Worm (Caenorhabditis elegans) whole organism, L4/young adult: Measurements from ENCODE around the gene T13G4.7.

Source experiments
- W03F9.2 ChIP-seq: fragments of 150-350 bp; optimal IDR thresholded peaks from 2 replicates; lab custom pipeline; 2014; ENCODE audit warnings: missing biosample characterization, missing genetic modification characterization
- dao-5 ChIP-seq: sonication (generic microtip); optimal IDR thresholded peaks from 2 replicates; lab custom pipeline; 2016; ENCODE audit warnings: missing genotype, missing genetic modification characterization, moderate library complexity, missing compliant biosample characterization
- him-1 ChIP-seq: sonication (generic microtip); optimal IDR thresholded peaks from 2 replicates; lab custom pipeline; 2016; ENCODE audit warnings: missing genotype, missing genetic modification reagents, missing genetic modification characterization, missing compliant biosample characterization

Gene T13G4.7

DNA sequence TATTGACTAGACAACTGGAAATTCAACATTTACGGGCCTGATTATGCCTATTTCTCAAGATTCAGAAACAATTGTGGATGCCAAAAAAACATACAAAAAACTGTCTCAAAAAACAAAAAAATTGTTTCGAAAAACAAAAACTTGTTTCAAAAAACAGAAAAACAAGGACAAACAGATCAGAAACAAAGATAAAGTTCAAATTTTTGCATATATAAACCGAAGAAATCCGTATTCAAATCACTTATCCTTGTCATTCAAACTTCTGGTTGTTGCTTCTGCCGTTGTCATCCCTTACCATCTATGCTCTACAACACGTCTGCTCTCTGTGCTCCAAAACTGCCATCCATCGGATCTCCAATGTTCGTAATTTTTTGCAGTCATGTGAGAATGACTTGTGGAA is 51.3 kb downstream of the T13G4.7 start, which contains the start of gene R193.1:
TSS of gene R193.1 (plus strand) at position 301 of the 400 bp plus-strand sequence.
- TF ChIP-seq dao-5 (tag; lab: Kevin White, UChicago) = no peak
- TF ChIP-seq him-1 (tag; lab: Kevin White, UChicago) = no peak
- TF ChIP-seq W03F9.2 = no peak
